Worm (Caenorhabditis elegans): Measurements from ENCODE around the gene mam-1.

DNA sequence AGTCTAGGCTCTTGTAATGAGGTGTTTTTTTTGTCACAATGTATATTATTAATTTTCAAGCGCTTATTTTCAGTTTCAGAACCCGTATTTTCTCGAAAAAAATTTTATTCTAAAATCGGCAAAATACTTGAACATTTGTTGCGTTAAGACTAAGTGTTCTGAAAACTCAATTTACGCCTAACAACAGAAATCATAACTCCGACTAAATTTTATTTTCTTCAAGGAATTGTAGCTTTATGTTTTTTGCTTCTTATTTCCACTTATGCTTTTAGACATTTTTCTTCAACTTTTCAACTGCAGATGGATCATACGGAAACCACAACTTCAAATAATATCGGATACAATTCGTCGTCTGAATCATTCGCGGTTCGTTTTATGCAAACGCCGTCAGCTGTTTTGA is 45.3 kb upstream of the mam-1 start, which contains the start of gene F35H12.1:
- TF ChIP-seq D2030.7 (GFP tag; IDR thresholded peaks at IDR 0.05) (no peak), F55B11.4 (tag; optimal IDR thresholded peaks at IDR 0.05; ENCODE audit: borderline replicate concordance, insufficient read depth) (no peak), F10E7.11 (tag; optimal IDR thresholded peaks at IDR 0.05) (no peak), zim-3 (tag; optimal IDR thresholded peaks at IDR 0.05) (no peak), aptf-2 (GFP tag; conservative IDR thresholded peaks at IDR 0.05) (no peak), F57A8.1 (GFP tag; optimal IDR thresholded peaks at IDR 0.05) (no peak), hrde-1 (tag; optimal IDR thresholded peaks at IDR 0.05; ENCODE audit: borderline replicate concordance) (no peak), sea-2 (GFP tag; IDR thresholded peaks at IDR 0.05) (no peak), C17E4.6 (GFP tag; IDR thresholded peaks at IDR 0.05) (no peak), atf-7 (tag; optimal IDR thresholded peaks at IDR 0.05) (no peak)

Data from whole organism, young adult.